Fruit fly (Drosophila melanogaster) whole organism, prepupa: Measurements from ENCODE around the gene Rh4.

Experiments used
- Blimp-1 ChIP-seq: fragments of 200-800 bp; sonication (Bioruptor generic); optimal IDR thresholded peaks from 3 replicates; lab custom pipeline; 2017; ENCODE audit warnings: missing biosample characterization, missing genetic modification characterization, mild to moderate bottlenecking, moderate library complexity, missing genetic modification reagents
- CG10631 ChIP-seq: fragments of 200-800 bp; sonication (Bioruptor generic); optimal IDR thresholded peaks from 2 replicates; lab custom pipeline; 2016; ENCODE audit warnings: missing biosample characterization, missing genetic modification characterization
- CG10669 ChIP-seq: fragments of 200-800 bp; sonication (Bioruptor generic); optimal IDR thresholded peaks from 3 replicates; lab custom pipeline; 2018; ENCODE audit warnings: missing biosample characterization, mild to moderate bottlenecking, missing genetic modification characterization, moderate library complexity
- CG11294 ChIP-seq: fragments of 200-800 bp; sonication (Bioruptor generic); IDR thresholded peaks from 2 replicates; pipeline ENCODE4 v1.3.6; 2022; ENCODE audit warnings: missing biosample characterization, missing genetic modification characterization
- CG11762 ChIP-seq: fragments of 200-800 bp; sonication (Bioruptor generic); optimal IDR thresholded peaks from 3 replicates; lab custom pipeline; 2016; ENCODE audit warnings: missing biosample characterization, missing genetic modification characterization; ENCODE audit not compliant: insufficient read depth
- CG11902 ChIP-seq: fragments of 200-800 bp; sonication (Bioruptor generic); optimal IDR thresholded peaks from 3 replicates; lab custom pipeline; 2016; ENCODE audit warnings: missing biosample characterization, missing genetic modification characterization
- CG15336 ChIP-seq: fragments of 200-800 bp; sonication (Bioruptor generic); IDR thresholded peaks from 2 replicates; pipeline ENCODE4 v1.3.6; 2022; ENCODE audit warnings: missing biosample characterization, missing genetic modification characterization
- CG1621 ChIP-seq: fragments of 200-800 bp; sonication (Bioruptor generic); optimal IDR thresholded peaks from 3 replicates; lab custom pipeline; 2018; ENCODE audit warnings: missing biosample characterization, mild to moderate bottlenecking, missing genetic modification characterization
- CG16779 ChIP-seq: fragments of 200-800 bp; sonication (Bioruptor generic); optimal IDR thresholded peaks from 3 replicates; lab custom pipeline; 2017; ENCODE audit warnings: missing biosample characterization, mild to moderate bottlenecking, missing genetic modification characterization
- CG3032 ChIP-seq: fragments of 200-800 bp; optimal IDR thresholded peaks from 2 replicates; lab custom pipeline; 2019; ENCODE audit warnings: missing biosample characterization, mild to moderate bottlenecking, missing genetic modification characterization, moderate library complexity
- CG31627 ChIP-seq: fragments of 200-800 bp; sonication (Bioruptor generic); optimal IDR thresholded peaks from 3 replicates; lab custom pipeline; 2016; ENCODE audit warnings: missing biosample characterization, missing genetic modification characterization
- CG32006 ChIP-seq: fragments of 200-800 bp; sonication (Bioruptor generic); optimal IDR thresholded peaks from 3 replicates; lab custom pipeline; 2017; ENCODE audit warnings: missing biosample characterization, mild to moderate bottlenecking, missing genetic modification characterization
- CG3919 ChIP-seq: fragments of 200-800 bp; sonication (Bioruptor generic); optimal IDR thresholded peaks from 3 replicates; lab custom pipeline; 2016; ENCODE audit warnings: missing biosample characterization, missing genetic modification characterization
- CG4318 ChIP-seq: fragments of 200-800 bp; sonication (Bioruptor generic); optimal IDR thresholded peaks from 3 replicates; lab custom pipeline; 2017; ENCODE audit warnings: missing biosample characterization, mild to moderate bottlenecking, missing genetic modification characterization
- CG6163 ChIP-seq: fragments of 200-800 bp; sonication (Bioruptor generic); IDR thresholded peaks from 3 replicates; pipeline ENCODE4 v1.3.6; 2022; ENCODE audit warnings: missing biosample characterization, missing genetic modification characterization
- CG6808 ChIP-seq: fragments of 200-800 bp; sonication (Bioruptor generic); optimal IDR thresholded peaks from 3 replicates; lab custom pipeline; 2017; ENCODE audit warnings: missing biosample characterization, missing genetic modification characterization, mild to moderate bottlenecking, moderate library complexity, missing genetic modification reagents
- CG7368 ChIP-seq: fragments of 200-800 bp; sonication (Bioruptor generic); optimal IDR thresholded peaks from 3 replicates; lab custom pipeline; 2016; ENCODE audit warnings: missing biosample characterization, missing genetic modification characterization
- CG8119 ChIP-seq: fragments of 200-800 bp; sonication (Bioruptor generic); IDR thresholded peaks from 3 replicates; pipeline ENCODE4 v1.3.6; 2022; ENCODE audit warnings: missing biosample characterization, missing genetic modification characterization
- CG8319 ChIP-seq: fragments of 200-800 bp; sonication (Bioruptor generic); optimal IDR thresholded peaks from 3 replicates; lab custom pipeline; 2016; ENCODE audit warnings: missing biosample characterization, missing genetic modification characterization
- CG8632 ChIP-seq: fragments of 200-800 bp; sonication (Bioruptor generic); optimal IDR thresholded peaks from 3 replicates; lab custom pipeline; 2016; ENCODE audit warnings: missing biosample characterization, missing genetic modification characterization
- CG9139 ChIP-seq: fragments of 200-800 bp; sonication (Bioruptor generic); optimal IDR thresholded peaks from 3 replicates; lab custom pipeline; 2017; ENCODE audit warnings: missing biosample characterization, mild to moderate bottlenecking, missing genetic modification characterization
- Eip75B ChIP-seq: fragments of 200-800 bp; sonication (Bioruptor generic); optimal IDR thresholded peaks from 3 replicates; lab custom pipeline; 2016; ENCODE audit warnings: missing biosample characterization, missing genetic modification characterization
- Eip78C ChIP-seq: fragments of 200-800 bp; sonication (Bioruptor generic); peaks from one replicate; lab custom pipeline; 2016; ENCODE audit warnings: missing biosample characterization, missing genetic modification characterization
- Eip93F ChIP-seq: fragments of 200-800 bp; sonication (Bioruptor generic); optimal IDR thresholded peaks from 2 replicates; lab custom pipeline; 2016; ENCODE audit warnings: missing biosample characterization, mild to moderate bottlenecking, missing genetic modification characterization
- Ets21C ChIP-seq: fragments of 200-800 bp; sonication (Bioruptor generic); optimal IDR thresholded peaks from 3 replicates; lab custom pipeline; 2016; ENCODE audit warnings: missing biosample characterization, missing genetic modification characterization
- Ets96B ChIP-seq: fragments of 200-800 bp; optimal IDR thresholded peaks from 2 replicates; lab custom pipeline; 2019; ENCODE audit warnings: missing biosample characterization, mild to moderate bottlenecking, missing genetic modification characterization, moderate library complexity
- Gug ChIP-seq: fragments of 200-800 bp; sonication (Bioruptor generic); IDR thresholded peaks from 2 replicates; pipeline ENCODE4 v1.3.6; 2022; ENCODE audit warnings: missing biosample characterization, missing genetic modification characterization
- Hr38 ChIP-seq: sonication (Bioruptor generic); optimal IDR thresholded peaks from 2 replicates; lab custom pipeline; 2016; ENCODE audit warnings: missing biosample characterization, missing genetic modification characterization
- Hr39 ChIP-seq: fragments of 200-800 bp; sonication (Bioruptor generic); optimal IDR thresholded peaks from 2 replicates; lab custom pipeline; 2016; ENCODE audit warnings: missing biosample characterization, missing genetic modification characterization
- Hr4 ChIP-seq: fragments of 200-800 bp; sonication (Bioruptor generic); optimal IDR thresholded peaks from 3 replicates; lab custom pipeline; 2016; ENCODE audit warnings: missing biosample characterization, missing genetic modification characterization
- Lpt ChIP-seq: fragments of 200-800 bp; sonication (Bioruptor generic); optimal IDR thresholded peaks from 3 replicates; lab custom pipeline; 2016; ENCODE audit warnings: missing biosample characterization, missing genetic modification characterization
- Met ChIP-seq: fragments of 200-800 bp; sonication (Bioruptor generic); optimal IDR thresholded peaks from 3 replicates; lab custom pipeline; 2016; ENCODE audit warnings: missing biosample characterization, missing genetic modification characterization
- OdsH ChIP-seq: fragments of 200-800 bp; sonication (Bioruptor generic); optimal IDR thresholded peaks from 3 replicates; lab custom pipeline; 2016; ENCODE audit warnings: missing biosample characterization, missing genetic modification characterization
- Sox102F ChIP-seq: fragments of 200-800 bp; sonication (Bioruptor generic); optimal IDR thresholded peaks from 2 replicates; lab custom pipeline; 2016; ENCODE audit warnings: missing biosample characterization, mild to moderate bottlenecking, missing genetic modification characterization
- Sox14 ChIP-seq: fragments of 200-800 bp; sonication (Bioruptor generic); optimal IDR thresholded peaks from 3 replicates; lab custom pipeline; 2016; ENCODE audit warnings: missing biosample characterization, missing genetic modification characterization
- Sox15 ChIP-seq: fragments of 200-800 bp; sonication (Bioruptor generic); optimal IDR thresholded peaks from 3 replicates; lab custom pipeline; 2016; ENCODE audit warnings: missing biosample characterization, missing genetic modification characterization
- achi ChIP-seq: fragments of 200-800 bp; sonication (Bioruptor generic); optimal IDR thresholded peaks from 3 replicates; lab custom pipeline; 2016; ENCODE audit warnings: missing biosample characterization, missing genetic modification characterization
- acj6 ChIP-seq: fragments of 200-800 bp; sonication (Bioruptor generic); optimal IDR thresholded peaks from 3 replicates; lab custom pipeline; 2016; ENCODE audit warnings: missing biosample characterization, missing genetic modification characterization
- dsx ChIP-seq: fragments of 200-800 bp; optimal IDR thresholded peaks from 3 replicates; lab custom pipeline; 2019; ENCODE audit warnings: missing biosample characterization, mild to moderate bottlenecking, missing genetic modification characterization, moderate library complexity; ENCODE audit not compliant: poor library complexity, severe bottlenecking
- fkh ChIP-seq: fragments of 200-800 bp; sonication (Bioruptor generic); optimal IDR thresholded peaks from 3 replicates; lab custom pipeline; 2017; ENCODE audit warnings: missing biosample characterization, mild to moderate bottlenecking, missing genetic modification characterization, moderate library complexity
- lz ChIP-seq: fragments of 200-800 bp; sonication (Bioruptor generic); optimal IDR thresholded peaks from 3 replicates; lab custom pipeline; 2016; ENCODE audit warnings: missing biosample characterization, missing genetic modification characterization
- net ChIP-seq: fragments of 200-800 bp; sonication (Bioruptor generic); optimal IDR thresholded peaks from 3 replicates; lab custom pipeline; 2016; ENCODE audit warnings: missing biosample characterization, missing genetic modification characterization
- pdm3 ChIP-seq: fragments of 200-800 bp; sonication (Bioruptor generic); optimal IDR thresholded peaks from 3 replicates; lab custom pipeline; 2016; ENCODE audit warnings: missing biosample characterization, missing genetic modification characterization
- salr ChIP-seq, 2 experiments: fragments of 200-800 bp; sonication (Bioruptor generic); optimal IDR thresholded peaks; 3 replicates each; lab custom pipeline; 2016 to 2018; ENCODE audit warnings: missing biosample characterization in 2 of 2, missing genetic modification characterization in 2 of 2, mild to moderate bottlenecking in 1 of 2
- spab ChIP-seq: fragments of 200-800 bp; sonication (Bioruptor generic); optimal IDR thresholded peaks from 2 replicates; lab custom pipeline; 2017; ENCODE audit warnings: missing biosample characterization, mild to moderate bottlenecking, missing genetic modification characterization, missing genetic modification reagents
- ss ChIP-seq, 2 experiments: fragments of 200-800 bp; sonication (Bioruptor generic); optimal IDR thresholded peaks; 2 replicates in 1 of 2; 3 replicates in 1 of 2; lab custom pipeline; 2017 to 2018; ENCODE audit warnings: mild to moderate bottlenecking in 2 of 2, missing biosample characterization in 2 of 2, missing genetic modification characterization in 2 of 2, moderate library complexity in 1 of 2
- svp ChIP-seq: fragments of 200-800 bp; sonication (Bioruptor generic); peaks from one replicate; lab custom pipeline; 2016; ENCODE audit warnings: missing biosample characterization, missing genetic modification characterization
- topi ChIP-seq: fragments of 200-800 bp; sonication (Bioruptor generic); optimal IDR thresholded peaks from 3 replicates; lab custom pipeline; 2016; ENCODE audit warnings: missing biosample characterization, missing genetic modification characterization
- vri ChIP-seq: fragments of 200-800 bp; sonication (Bioruptor generic); optimal IDR thresholded peaks from 3 replicates; lab custom pipeline; 2016; ENCODE audit warnings: missing biosample characterization, mild to moderate bottlenecking, missing genetic modification characterization

Rh4 gene

DNA sequence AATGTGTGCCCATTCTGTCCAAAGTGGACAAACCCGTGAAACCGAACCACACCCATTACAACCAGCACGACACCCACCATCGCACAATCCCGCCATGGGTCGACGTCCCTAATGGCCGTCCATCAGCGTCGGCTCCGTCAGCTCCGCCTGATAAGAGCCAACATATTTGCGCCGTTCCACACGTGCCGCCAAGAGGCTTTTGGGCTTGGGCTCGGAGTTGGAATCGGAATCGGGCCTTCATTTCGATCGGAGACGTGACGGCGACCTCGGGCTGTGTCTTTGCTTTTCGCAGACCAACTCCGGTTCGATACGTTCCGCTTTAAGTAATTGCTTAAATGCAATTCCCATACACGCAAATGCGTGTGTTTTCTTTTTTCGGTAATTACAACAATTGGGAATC is 7.0 kb downstream of the Rh4 start:
- TF ChIP-seq Gug (GFP tag; lab: Robert Waterston, UW), result no peak
- no peak for TF ChIP-seq CG8632 (GFP tag; lab: Kevin White, UChicago)
- no peak for TF ChIP-seq lz
- TF ChIP-seq CG8319, result no peak
- TF ChIP-seq Eip93F (GFP tag; lab: Kevin White, UChicago), result no peak
- TF ChIP-seq Sox14, result no peak
- no peak for TF ChIP-seq vri (GFP tag; lab: Kevin White, UChicago)
- no peak for TF ChIP-seq Hr4 (GFP tag; lab: Kevin White, UChicago)

- no peak for TF ChIP-seq achi
- TF ChIP-seq fkh (GFP tag; lab: Kevin White, UChicago), result no peak
- TF ChIP-seq Hr39 (GFP tag; lab: Kevin White, UChicago), result no peak
- TF ChIP-seq CG10669 (GFP tag; lab: Kevin White, UChicago), result no peak
- no peak for TF ChIP-seq CG16779
- TF ChIP-seq Eip93F (GFP tag; lab: Kevin White, UChicago), result no peak
- peak; percentile 49 for TF ChIP-seq spab
- peak; percentile 72 for TF ChIP-seq CG6808 (GFP tag; lab: Kevin White, UChicago)
- no peak for TF ChIP-seq CG8632 (GFP tag; lab: Kevin White, UChicago)
- TF ChIP-seq Sox15 (GFP tag; lab: Kevin White, UChicago), result no peak
- TF ChIP-seq Sox14, result peak; percentile 27
- TF ChIP-seq CG3032 (tag; lab: Kevin White, UChicago), result peak; percentile 44
- no peak for TF ChIP-seq CG4318 (GFP tag; lab: Kevin White, UChicago)
- no peak for TF ChIP-seq CG11762 (GFP tag; lab: Kevin White, UChicago)
- TF ChIP-seq lz, result no peak
- TF ChIP-seq CG8119 (GFP tag; lab: Robert Waterston, UW), result peak; percentile 26; the same call in 1 of the 3 replicates
- TF ChIP-seq CG10631 (GFP tag; lab: Kevin White, UChicago), result no peak
- TF ChIP-seq Lpt (GFP tag; lab: Kevin White, UChicago), result no peak
- no peak for TF ChIP-seq CG15336 (GFP tag; lab: Robert Waterston, UW)
- TF ChIP-seq pdm3 (GFP tag; lab: Kevin White, UChicago), result no peak
- TF ChIP-seq Blimp-1 (GFP tag; lab: Kevin White, UChicago), result no peak
- TF ChIP-seq OdsH, result no peak
- peak; percentile 69 to 80 for TF ChIP-seq ss (GFP tag; optimal IDR thresholded peaks at IDR 0.05; lab: Kevin White, UChicago)
- no peak for TF ChIP-seq CG11902 (GFP tag; lab: Kevin White, UChicago)
- no peak for TF ChIP-seq svp
- TF ChIP-seq Sox102F (GFP tag; lab: Kevin White, UChicago), result no peak
- no peak for TF ChIP-seq acj6 (GFP tag; lab: Kevin White, UChicago)
- TF ChIP-seq Eip75B, result no peak
- TF ChIP-seq CG6163 (GFP tag; lab: Robert Waterston, UW), result 0 out of 3 replicates have a peak, but pooled peaks have one; percentile 39
- peak; percentile 47 for TF ChIP-seq Ets96B (tag; lab: Kevin White, UChicago)
- TF ChIP-seq net, result no peak
- TF ChIP-seq Met (GFP tag; lab: Kevin White, UChicago), result no peak
- TF ChIP-seq dsx (GFP tag; lab: Kevin White, UChicago), result no peak
- TF ChIP-seq CG8319, result no peak
- no peak for TF ChIP-seq Hr38
- no peak for TF ChIP-seq CG31627 (GFP tag; lab: Kevin White, UChicago)
- no peak for TF ChIP-seq CG9139 (GFP tag; lab: Kevin White, UChicago)
- no peak for TF ChIP-seq topi (GFP tag; lab: Kevin White, UChicago)
- TF ChIP-seq Eip78C, result peak; percentile 73
- no peak for TF ChIP-seq Hr4 (GFP tag; lab: Kevin White, UChicago)
- TF ChIP-seq CG3919 (GFP tag; lab: Kevin White, UChicago), result no peak
- no peak for TF ChIP-seq CG11294 (GFP tag; lab: Robert Waterston, UW)
- peak; percentile 0 for TF ChIP-seq CG1621 (tag; lab: Kevin White, UChicago)
- TF ChIP-seq CG32006 (GFP tag; lab: Kevin White, UChicago), result no peak
- no peak for TF ChIP-seq Ets21C (GFP tag; lab: Kevin White, UChicago)
- TF ChIP-seq CG7368 (GFP tag; lab: Kevin White, UChicago), result no peak
- TF ChIP-seq salr (GFP tag; optimal IDR thresholded peaks at IDR 0.05; lab: Kevin White, UChicago), result peak in 1 of 2 experiments; percentile 4
Measured at dm6 chr3L:16854387-16855033, 7.8 kb downstream of the Rh4 start.
